Fruit fly (Drosophila melanogaster): Measurements from ENCODE around the gene CG45122.
A peak's percentile ranks its signal among the peaks of the same experiment; 100 is the strongest.

The CG45122 gene

dm6 chr3R:13012351-13012750, 31.6 kb upstream of the CG45122 start (continued):
- TF ChIP-seq twi (tag; optimal IDR thresholded peaks at IDR 0.05) = peak; percentile 18
- TF ChIP-seq CG4282 (GFP tag; optimal IDR thresholded peaks at IDR 0.05) = peak; percentile 51
- TF ChIP-seq CG9727 (GFP tag; optimal IDR thresholded peaks at IDR 0.05) = peak; percentile 44
- TF ChIP-seq Fer3 (tag; optimal IDR thresholded peaks at IDR 0.05) = peak; percentile 25
- TF ChIP-seq Hr78 (GFP tag; optimal IDR thresholded peaks at IDR 0.05) = peak in 1 of 2 experiments; percentile 11
- peak; percentile 63 for TF ChIP-seq CG17328 (GFP tag; IDR thresholded peaks at IDR 0.05)
- peak; percentile 76 for TF ChIP-seq lbe (GFP tag; optimal IDR thresholded peaks at IDR 0.05)
- 0 out of 2 replicates have a peak, but pooled peaks have one; percentile 41 for TF ChIP-seq CG14014 (GFP tag; IDR thresholded peaks at IDR 0.05)
- TF ChIP-seq chm (GFP tag; IDR thresholded peaks at IDR 0.05) = peak; percentile 78
- peak; percentile 82 for TF ChIP-seq ci (GFP tag; IDR thresholded peaks at IDR 0.05)
- peak; percentile 1 for TF ChIP-seq Blimp-1 (GFP tag; optimal IDR thresholded peaks at IDR 0.05)
- no peak for TF ChIP-seq CG1792 (GFP tag; optimal IDR thresholded peaks at IDR 0.05)
- 0 out of 4 replicates have a peak, but pooled peaks have one; percentile 67 for TF ChIP-seq chinmo (GFP tag; IDR thresholded peaks at IDR 0.05; ENCODE audit: partially characterized antibody)
- peak; percentile 37 for TF ChIP-seq CG15514 (GFP tag; optimal IDR thresholded peaks at IDR 0.05)
- no peak for TF ChIP-seq tio (GFP tag; optimal IDR thresholded peaks at IDR 0.05)
- TF ChIP-seq Ravus (GFP tag; IDR thresholded peaks at IDR 0.05) = no peak; the same call in 1 of the 2 replicates
- TF ChIP-seq CG4707 (GFP tag; optimal IDR thresholded peaks at IDR 0.05) = peak; percentile 43
- TF ChIP-seq trh (GFP tag; optimal IDR thresholded peaks at IDR 0.05) = peak; percentile 23
- peak; percentile 19 for TF ChIP-seq CG7556 (GFP tag; optimal IDR thresholded peaks at IDR 0.05)
- peak; percentile 72 for TF ChIP-seq phol (tag; optimal IDR thresholded peaks at IDR 0.05)
- no peak for TF ChIP-seq sc (optimal IDR thresholded peaks at IDR 0.05)
- no peak for TF ChIP-seq sc (GFP tag; optimal IDR thresholded peaks at IDR 0.05)
- TF ChIP-seq bowl (GFP tag; IDR thresholded peaks at IDR 0.05) = peak; percentile 51; the same call in 1 of the 2 replicates
- no peak for TF ChIP-seq CG8290 (GFP tag; optimal IDR thresholded peaks at IDR 0.05)
- TF ChIP-seq CG8290 (tag; optimal IDR thresholded peaks at IDR 0.05) = peak in 1 of 2 experiments; percentile 77
- TF ChIP-seq CG12942 (GFP tag; optimal IDR thresholded peaks at IDR 0.05) = peak; percentile 49
- no peak for TF ChIP-seq sna (GFP tag; IDR thresholded peaks at IDR 0.05; ENCODE audit: partially characterized antibody)
- peak; percentile 71 for TF ChIP-seq sob (GFP tag; IDR thresholded peaks at IDR 0.05)
- TF ChIP-seq Atf6 (GFP tag; IDR thresholded peaks at IDR 0.05) = peak; percentile 46; the same call in 1 of the 2 replicates
- peak; percentile 61 for TF ChIP-seq gro (GFP tag; optimal IDR thresholded peaks at IDR 0.05)
- peak; percentile 66 for TF ChIP-seq CG8944 (GFP tag; optimal IDR thresholded peaks at IDR 0.05)
- peak; percentile 66 for TF ChIP-seq CG18619 (GFP tag; optimal IDR thresholded peaks at IDR 0.05)
- TF ChIP-seq CG6791 (GFP tag; IDR thresholded peaks at IDR 0.05; ENCODE audit: partially characterized antibody) = 0 out of 3 replicates have a peak, but pooled peaks have one; percentile 11
- TF ChIP-seq CG18011 (GFP tag; optimal IDR thresholded peaks at IDR 0.05) = no peak
- no peak for TF ChIP-seq CG15011 (GFP tag; optimal IDR thresholded peaks at IDR 0.05)
- no peak for TF ChIP-seq Scr (GFP tag; IDR thresholded peaks at IDR 0.05; ENCODE audit: partially characterized antibody)
- peak; percentile 48 for TF ChIP-seq nmo (GFP tag; optimal IDR thresholded peaks at IDR 0.05)
- peak; percentile 31 for TF ChIP-seq ab (GFP tag; optimal IDR thresholded peaks at IDR 0.05)
- no peak for TF ChIP-seq CG1024 (GFP tag; IDR thresholded peaks at IDR 0.05)
- peak; percentile 58 to 62 for TF ChIP-seq chif (GFP tag; optimal IDR thresholded peaks at IDR 0.05)
- TF ChIP-seq NfI (GFP tag; optimal IDR thresholded peaks at IDR 0.05) = peak; percentile 58
- peak; percentile 17 for TF ChIP-seq CG17186 (GFP tag; optimal IDR thresholded peaks at IDR 0.05)
- TF ChIP-seq toy (GFP tag; IDR thresholded peaks at IDR 0.05) = 0 out of 2 replicates have a peak, but pooled peaks have one; percentile 13
- no peak for TF ChIP-seq Gsc (GFP tag; IDR thresholded peaks at IDR 0.05)
- TF ChIP-seq CG10209 (GFP tag; optimal IDR thresholded peaks at IDR 0.05) = peak; percentile 54
- TF ChIP-seq C15 (GFP tag; IDR thresholded peaks at IDR 0.05) = no peak
- no peak for TF ChIP-seq z (GFP tag; IDR thresholded peaks at IDR 0.05)
- TF ChIP-seq Dad (GFP tag; optimal IDR thresholded peaks at IDR 0.05) = peak; percentile 31
- no peak for TF ChIP-seq CG7271 (tag; optimal IDR thresholded peaks at IDR 0.05)
- peak; percentile 73 for TF ChIP-seq CG11456 (GFP tag; IDR thresholded peaks at IDR 0.05)
